Worm (Caenorhabditis elegans) whole organism, L2 larva: ENCODE measurements around the gene F45D3.3.

ENCODE experiments used
- aly-2 ChIP-seq: fragments of 150-350 bp; optimal IDR thresholded peaks from 2 replicates; lab custom pipeline; 2014; ENCODE audit warnings: missing biosample characterization, missing genetic modification characterization
- ama-1 ChIP-seq: fragments of 150-350 bp; optimal IDR thresholded peaks from 2 replicates; lab custom pipeline; 2018; ENCODE audit warnings: inconsistent platforms
- ceh-16 ChIP-seq: fragments of 150-350 bp; optimal IDR thresholded peaks from 2 replicates; lab custom pipeline; 2014; ENCODE audit warnings: missing biosample characterization, missing genetic modification characterization
- ceh-82 ChIP-seq: fragments of 150-350 bp; optimal IDR thresholded peaks from 2 replicates; lab custom pipeline; 2014; ENCODE audit warnings: missing biosample characterization, missing genetic modification characterization
- elt-3 ChIP-seq: sonication (generic microtip); optimal IDR thresholded peaks from 2 replicates; lab custom pipeline; 2017; ENCODE audit warnings: missing biosample characterization, missing genetic modification characterization
- lin-39 ChIP-seq: fragments of 150-350 bp; optimal IDR thresholded peaks from 2 replicates; lab custom pipeline; 2014; ENCODE audit warnings: missing biosample characterization, missing genetic modification reagents, missing genetic modification characterization
- mab-5 ChIP-seq: fragments of 150-350 bp; optimal IDR thresholded peaks from 2 replicates; lab custom pipeline; 2014; ENCODE audit warnings: missing biosample characterization, missing genetic modification characterization
- mdl-1 ChIP-seq, 2 experiments: fragments of 150-350 bp in 1 of 2; sonication (generic microtip) in 1 of 2; optimal IDR thresholded peaks; 2 replicates each; lab custom pipeline; 2017; ENCODE audit warnings: missing biosample characterization in 2 of 2, missing genetic modification characterization in 2 of 2
- nhr-129 ChIP-seq: fragments of 150-350 bp; optimal IDR thresholded peaks from 2 replicates; lab custom pipeline; 2014; ENCODE audit warnings: missing biosample characterization, missing genetic modification characterization
- sma-9 ChIP-seq, 2 experiments: fragments of 150-350 bp in 1 of 2; sonication (generic microtip) in 1 of 2; optimal IDR thresholded peaks; 2 replicates each; lab custom pipeline; 2014 to 2016; ENCODE audit warnings: missing genetic modification characterization in 2 of 2, mild to moderate bottlenecking in 1 of 2, missing biosample characterization in 1 of 2, missing compliant biosample characterization in 1 of 2, missing genetic modification reagents in 1 of 2, moderate library complexity in 1 of 2
- snpc-4 ChIP-seq: fragments of 150-350 bp; optimal IDR thresholded peaks from 2 replicates; lab custom pipeline; 2014; ENCODE audit warnings: missing biosample characterization, missing genetic modification characterization
- ztf-4 ChIP-seq: fragments of 150-350 bp; optimal IDR thresholded peaks from 2 replicates; lab custom pipeline; 2014; ENCODE audit warnings: missing biosample characterization, missing genetic modification characterization

DNA sequence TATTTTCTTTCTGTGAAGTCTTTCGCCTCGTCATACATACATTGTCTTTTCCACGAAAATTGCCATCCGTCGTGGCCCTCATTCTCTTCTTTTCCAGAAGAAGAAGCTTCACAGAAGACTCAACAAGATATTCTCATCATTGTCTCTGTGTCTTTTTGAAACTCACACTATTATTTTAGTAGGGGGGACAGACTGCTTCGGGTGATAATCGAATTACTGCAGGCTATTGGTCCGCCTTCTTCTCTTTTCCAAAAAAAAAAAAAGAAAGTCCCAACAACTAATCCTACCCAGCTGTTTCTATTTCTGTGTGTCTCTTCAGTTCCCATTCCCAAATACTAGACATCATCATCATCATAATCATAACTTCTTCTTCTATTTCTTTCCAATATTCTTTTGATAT is 33.2 kb upstream of the F45D3.3 start:
- TF ChIP-seq lin-39 = no peak
- no peak for TF ChIP-seq ceh-82 (tag; lab: Kevin White, UChicago)
- TF ChIP-seq mdl-1 (tag; optimal IDR thresholded peaks at IDR 0.05; lab: Kevin White, UChicago) = no peak
- TF ChIP-seq aly-2 = no peak
- no peak for TF ChIP-seq ztf-4
- no peak for TF ChIP-seq ceh-16 (tag; lab: Kevin White, UChicago)
- TF ChIP-seq snpc-4 (tag; lab: Kevin White, UChicago) = no peak
- no peak for TF ChIP-seq ama-1
- TF ChIP-seq elt-3 (tag; lab: Kevin White, UChicago) = no peak
- TF ChIP-seq mab-5 (tag; lab: Kevin White, UChicago) = no peak
- TF ChIP-seq sma-9 (GFP tag; optimal IDR thresholded peaks at IDR 0.05; lab: Kevin White, UChicago) = no peak
- TF ChIP-seq sma-9 (tag; optimal IDR thresholded peaks at IDR 0.05; lab: Kevin White, UChicago) = no peak
- TF ChIP-seq nhr-129 (tag; lab: Kevin White, UChicago) = no peak
